Fruit fly (Drosophila melanogaster) S2 (cell line): ENCODE data around the gene CG32806.

Source experiments
- CG8478 ChIP-seq: fragments of >200 bp; optimal IDR thresholded peaks from 2 replicates; lab custom pipeline; 2018
- CTCF ChIP-seq, 2 experiments: fragments of >200 bp; optimal IDR thresholded peaks; 2 replicates each; lab custom pipeline; 2018

The CG32806 gene

dm6 chrX:1825912-1826862 is 36.8 kb downstream of the CG32806 start:
- TF ChIP-seq CG8478 (lab: Kevin White, UChicago), result no peak

DNA sequence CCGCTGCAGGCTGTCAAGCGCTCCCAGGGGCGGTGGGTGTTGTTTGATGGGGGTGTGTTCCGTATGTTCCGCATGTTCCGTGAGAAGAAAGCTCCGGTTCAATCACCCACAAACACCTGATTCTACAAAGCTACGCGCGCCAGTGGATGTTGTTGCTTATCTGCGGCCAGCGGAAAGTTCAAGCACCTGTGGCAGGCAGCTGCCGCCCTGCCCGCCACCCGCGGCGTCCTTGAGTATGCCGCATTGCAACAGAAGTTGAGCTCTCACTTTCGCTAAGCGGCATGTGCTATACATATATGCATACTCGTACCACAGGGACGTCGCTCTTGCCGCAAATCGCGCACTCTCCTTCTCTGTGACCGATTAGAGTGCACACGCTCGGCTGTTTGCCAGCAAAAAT is 38.7 kb downstream of the CG32806 start:
- no peak for TF ChIP-seq CTCF (optimal IDR thresholded peaks at IDR 0.05; lab: Kevin White, UChicago)
- TF ChIP-seq CG8478 (lab: Kevin White, UChicago), result no peak

dm6 chrX:1830396-1831218 is 41.2 kb downstream of the CG32806 start:
- no peak for TF ChIP-seq CTCF (optimal IDR thresholded peaks at IDR 0.05; lab: Kevin White, UChicago)
- no peak for TF ChIP-seq CG8478 (lab: Kevin White, UChicago)

dm6 chrX:1831219-1831555 is 41.8 kb downstream of the CG32806 start:
- TF ChIP-seq CTCF (optimal IDR thresholded peaks at IDR 0.05; lab: Kevin White, UChicago) (no peak), CG8478 (lab: Kevin White, UChicago) (no peak)

dm6 chrX:1832699-1833098 is 43.3 kb downstream of the CG32806 start:
- TF ChIP-seq CG8478 (lab: Kevin White, UChicago) (no peak), CTCF (optimal IDR thresholded peaks at IDR 0.05; lab: Kevin White, UChicago) (no peak)

dm6 chrX:1834702-1835376 is 45.5 kb downstream of the CG32806 start:
- no peak for TF ChIP-seq CG8478 (lab: Kevin White, UChicago)
- TF ChIP-seq CTCF (optimal IDR thresholded peaks at IDR 0.05; lab: Kevin White, UChicago), result no peak
